Worm (Caenorhabditis elegans) whole organism, L3 larva: ENCODE measurements around the gene glb-6.

Experiments used
- R02D3.7 ChIP-seq: fragments of 150-350 bp; optimal IDR thresholded peaks from 2 replicates; lab custom pipeline; 2014; ENCODE audit warnings: missing biosample characterization, missing genetic modification characterization
- aly-2 ChIP-seq: fragments of 150-350 bp; optimal IDR thresholded peaks from 2 replicates; lab custom pipeline; 2014; ENCODE audit warnings: missing biosample characterization, missing genetic modification characterization
- ama-1 ChIP-seq: fragments of 150-350 bp; optimal IDR thresholded peaks from 2 replicates; lab custom pipeline; 2018
- lin-39 ChIP-seq: fragments of 150-350 bp; optimal IDR thresholded peaks from 2 replicates; lab custom pipeline; 2018; ENCODE audit warnings: missing biosample characterization, missing genetic modification reagents, missing genetic modification characterization
- nfya-1 ChIP-seq: sonication (generic microtip); optimal IDR thresholded peaks from 2 replicates; lab custom pipeline; 2017; ENCODE audit warnings: missing genetic modification characterization, mild to moderate bottlenecking, missing compliant biosample characterization, antibody characterized with exemption, moderate library complexity; ENCODE audit not compliant: insufficient read depth
- nhr-237 ChIP-seq: fragments of 150-350 bp; optimal IDR thresholded peaks from 2 replicates; lab custom pipeline; 2014; ENCODE audit warnings: missing biosample characterization, missing genetic modification characterization
- nhr-25 ChIP-seq: sonication (generic microtip); optimal IDR thresholded peaks from 2 replicates; lab custom pipeline; 2017; ENCODE audit warnings: missing biosample characterization, missing genetic modification characterization
- nhr-28 ChIP-seq: fragments of 150-350 bp; optimal IDR thresholded peaks from 2 replicates; lab custom pipeline; 2014; ENCODE audit warnings: missing biosample characterization, missing genetic modification characterization
- nhr-77 ChIP-seq: fragments of 150-350 bp; optimal IDR thresholded peaks from 2 replicates; lab custom pipeline; 2014; ENCODE audit warnings: missing biosample characterization, missing genetic modification characterization
- unc-62 ChIP-seq: fragments of 150-350 bp; sonication (generic microtip); optimal IDR thresholded peaks from 4 replicates; lab custom pipeline; 2014; ENCODE audit warnings: missing biosample characterization, missing genetic modification reagents, missing genetic modification characterization
- zag-1 ChIP-seq: fragments of 150-350 bp; optimal IDR thresholded peaks from 2 replicates; lab custom pipeline; 2014; ENCODE audit warnings: missing biosample characterization, missing genetic modification characterization

DNA sequence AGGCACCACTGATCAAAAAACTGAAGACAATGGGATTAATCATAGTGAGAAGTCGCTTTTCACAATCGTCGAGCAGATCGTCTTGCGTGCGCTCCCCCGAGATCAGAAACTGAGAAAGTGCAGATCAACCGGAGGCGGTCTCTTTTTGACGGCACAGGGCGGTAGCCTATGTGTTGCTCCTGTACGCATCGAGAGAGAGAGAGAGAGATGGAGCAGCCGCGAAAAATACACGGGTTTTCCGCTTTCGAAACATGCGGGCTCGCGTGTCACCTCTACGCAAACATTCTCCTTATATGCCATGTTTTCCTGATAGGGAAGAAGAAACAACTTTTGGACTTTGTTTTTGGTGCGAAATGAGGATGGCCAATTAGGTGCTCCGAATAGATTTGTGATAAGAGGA lies 42.8 kb upstream of the glb-6 start, which contains the start of gene lrpc-1:
- no peak for TF ChIP-seq zag-1 (tag; lab: Kevin White, UChicago)
- no peak for TF ChIP-seq unc-62 (GFP tag; lab: Kevin White, UChicago)
- no peak for TF ChIP-seq nhr-25 (tag; lab: Kevin White, UChicago)
- no peak for TF ChIP-seq lin-39 (tag; lab: Kevin White, UChicago)
- TF ChIP-seq R02D3.7 (tag; lab: Kevin White, UChicago): no peak
- TF ChIP-seq aly-2 (tag; lab: Kevin White, UChicago): no peak
- no peak for TF ChIP-seq nhr-237 (tag; lab: Kevin White, UChicago)
- no peak for TF ChIP-seq nfya-1
- TF ChIP-seq nhr-28 (tag; lab: Kevin White, UChicago): no peak
- TF ChIP-seq ama-1 (lab: Kevin White, UChicago): no peak
- TF ChIP-seq nhr-77 (tag; lab: Kevin White, UChicago): no peak
